Worm (Caenorhabditis elegans) whole organism, late embryonic: ENCODE measurements around the gene H04D03.4.

Experiments used
- F13H6.1 ChIP-seq: sonication (generic microtip); optimal IDR thresholded peaks from 2 replicates; lab custom pipeline; 2016; ENCODE audit warnings: missing genetic modification characterization, missing compliant biosample characterization
- Y22D7AL.16 ChIP-seq: sonication (generic microtip); optimal IDR thresholded peaks from 2 replicates; lab custom pipeline; 2016; ENCODE audit warnings: missing genetic modification characterization, missing compliant biosample characterization
- ahr-1 ChIP-seq: sonication (generic microtip); optimal IDR thresholded peaks from 2 replicates; lab custom pipeline; 2016; ENCODE audit warnings: missing genetic modification characterization, missing compliant biosample characterization
- ama-1 ChIP-seq: fragments of 150-350 bp; optimal IDR thresholded peaks from 2 replicates; lab custom pipeline; 2014
- ceh-14 ChIP-seq: sonication (generic microtip); optimal IDR thresholded peaks from 2 replicates; lab custom pipeline; 2016; ENCODE audit warnings: missing genotype, missing genetic modification characterization, missing compliant biosample characterization
- ceh-2 ChIP-seq: sonication (generic microtip); optimal IDR thresholded peaks from 2 replicates; lab custom pipeline; 2016; ENCODE audit warnings: missing genotype, missing genetic modification characterization, missing compliant biosample characterization
- ceh-22 ChIP-seq: sonication (generic microtip); optimal IDR thresholded peaks from 2 replicates; lab custom pipeline; 2017; ENCODE audit warnings: missing biosample characterization, missing genetic modification characterization
- ceh-48 ChIP-seq: sonication (generic microtip); optimal IDR thresholded peaks from 2 replicates; lab custom pipeline; 2016; ENCODE audit warnings: missing genetic modification characterization, inconsistent platforms, missing compliant biosample characterization
- ceh-6 ChIP-seq: fragments of 200-800 bp; sonication (Bioruptor generic); optimal IDR thresholded peaks from 2 replicates; lab custom pipeline; 2018; ENCODE audit warnings: mild to moderate bottlenecking, missing genetic modification characterization, missing compliant biosample characterization
- ceh-9 ChIP-seq: sonication (generic microtip); optimal IDR thresholded peaks from 2 replicates; lab custom pipeline; 2016; ENCODE audit warnings: mild to moderate bottlenecking, missing genetic modification characterization, inconsistent platforms, missing compliant biosample characterization
- dve-1 ChIP-seq: sonication (generic microtip); optimal IDR thresholded peaks from 2 replicates; lab custom pipeline; 2017; ENCODE audit warnings: antibody characterized with exemption, mild to moderate bottlenecking, missing genetic modification characterization, missing compliant biosample characterization
- ets-4 ChIP-seq: sonication (generic microtip); optimal IDR thresholded peaks from 2 replicates; lab custom pipeline; 2016; ENCODE audit warnings: missing genetic modification characterization, missing compliant biosample characterization
- fkh-6 ChIP-seq: sonication (generic microtip); optimal IDR thresholded peaks from 2 replicates; lab custom pipeline; 2016; ENCODE audit warnings: missing genetic modification characterization, missing compliant biosample characterization
- gmeb-2 ChIP-seq: sonication (generic microtip); optimal IDR thresholded peaks from 2 replicates; lab custom pipeline; 2016; ENCODE audit warnings: missing genetic modification characterization, inconsistent platforms, missing compliant biosample characterization
- hlh-13 ChIP-seq: fragments of 200-800 bp; sonication (Bioruptor generic); optimal IDR thresholded peaks from 2 replicates; lab custom pipeline; 2018; ENCODE audit warnings: mild to moderate bottlenecking, missing genetic modification characterization, missing compliant biosample characterization
- hlh-30 ChIP-seq: sonication (generic microtip); optimal IDR thresholded peaks from 2 replicates; lab custom pipeline; 2017; ENCODE audit warnings: antibody characterized with exemption, missing genetic modification characterization, missing compliant biosample characterization; ENCODE audit not compliant: insufficient read depth
- hlh-8 ChIP-seq: sonication (generic microtip); optimal IDR thresholded peaks from 2 replicates; lab custom pipeline; 2016; ENCODE audit warnings: missing genotype, missing genetic modification characterization, missing compliant biosample characterization
- lin-11 ChIP-seq: fragments of 200-800 bp; sonication (Bioruptor generic); optimal IDR thresholded peaks from 2 replicates; lab custom pipeline; 2018; ENCODE audit warnings: mild to moderate bottlenecking, missing genetic modification characterization, missing compliant biosample characterization
- madf-2 ChIP-seq: sonication (generic microtip); optimal IDR thresholded peaks from 2 replicates; lab custom pipeline; 2017; ENCODE audit warnings: missing genetic modification characterization, missing compliant biosample characterization
- mec-3 ChIP-seq: sonication (generic microtip); optimal IDR thresholded peaks from 2 replicates; lab custom pipeline; 2016; ENCODE audit warnings: borderline replicate concordance, missing genetic modification characterization, missing compliant biosample characterization
- nhr-11 ChIP-seq: fragments of 150-350 bp; optimal IDR thresholded peaks from 2 replicates; lab custom pipeline; 2014; ENCODE audit warnings: missing biosample characterization, missing genetic modification characterization
- npax-4 ChIP-seq: sonication (generic microtip); optimal IDR thresholded peaks from 2 replicates; lab custom pipeline; 2016; ENCODE audit warnings: missing genetic modification characterization, missing compliant biosample characterization
- pag-3 ChIP-seq: sonication (generic microtip); optimal IDR thresholded peaks from 2 replicates; lab custom pipeline; 2016; ENCODE audit warnings: missing compliant biosample characterization, missing genetic modification characterization, borderline replicate concordance
- pha-4 ChIP-seq: fragments of 150-350 bp; optimal IDR thresholded peaks from 2 replicates; lab custom pipeline; 2018; ENCODE audit warnings: missing biosample characterization, missing genetic modification reagents, missing genetic modification characterization
- sox-2 ChIP-seq: fragments of 200-800 bp; sonication (Bioruptor generic); IDR thresholded peaks from 2 replicates; pipeline ENCODE4 v1.3.6; 2022; ENCODE audit warnings: missing genetic modification reagents, missing genetic modification characterization, missing compliant biosample characterization
- tbx-2 ChIP-seq: sonication (generic microtip); optimal IDR thresholded peaks from 2 replicates; lab custom pipeline; 2016; ENCODE audit warnings: missing genetic modification characterization, missing compliant biosample characterization
- tbx-7 ChIP-seq: sonication (generic microtip); optimal IDR thresholded peaks from 2 replicates; lab custom pipeline; 2016; ENCODE audit warnings: missing genotype, missing genetic modification characterization, missing compliant biosample characterization
- ttx-3 ChIP-seq: sonication (generic microtip); optimal IDR thresholded peaks from 2 replicates; lab custom pipeline; 2016; ENCODE audit warnings: missing genetic modification reagents, missing genetic modification characterization, missing compliant biosample characterization
- unc-42 ChIP-seq: sonication (generic microtip); optimal IDR thresholded peaks from 2 replicates; lab custom pipeline; 2016; ENCODE audit warnings: missing genotype, missing genetic modification characterization, missing compliant biosample characterization
- ztf-16 ChIP-seq: sonication (generic microtip); optimal IDR thresholded peaks from 2 replicates; lab custom pipeline; 2017; ENCODE audit warnings: missing genetic modification characterization, missing compliant biosample characterization

H04D03.4 gene

DNA sequence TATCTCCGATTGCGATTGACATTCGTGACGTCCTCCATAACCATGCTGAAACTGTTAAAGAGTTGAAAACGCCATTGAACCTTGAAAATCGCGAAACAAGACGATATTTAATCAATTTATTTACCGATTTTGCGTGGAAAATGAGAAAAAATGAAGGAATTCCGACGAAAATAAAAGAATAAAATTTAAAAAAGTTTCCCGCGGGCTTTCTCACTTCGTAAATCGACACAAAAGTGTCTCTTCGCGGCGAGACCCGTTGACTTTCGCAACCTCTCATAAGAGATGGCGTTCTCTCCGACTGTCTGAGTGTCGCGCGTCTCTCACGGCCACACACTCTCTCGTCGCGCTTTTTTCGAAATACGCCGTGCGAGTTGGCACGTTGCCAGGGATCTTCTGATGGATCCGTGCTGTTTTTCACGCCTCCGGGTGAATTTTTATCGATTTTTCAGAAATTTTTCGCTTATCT is 43.7 kb downstream of the H04D03.4 start, which contains the start of gene hat-1 (continued):
- TF ChIP-seq hlh-8 (tag; lab: Kevin White, UChicago) (no peak), mec-3 (tag; lab: Kevin White, UChicago) (no peak), pha-4 (no peak), ets-4 (tag; lab: Kevin White, UChicago) (peak; percentile 8), Y22D7AL.16 (peak; percentile 36), pag-3 (no peak), ahr-1 (tag; lab: Kevin White, UChicago) (no peak), F13H6.1 (no peak), ceh-14 (tag; lab: Kevin White, UChicago) (no peak), hlh-13 (GFP tag; lab: Kevin White, UChicago) (no peak), lin-11 (tag; lab: Kevin White, UChicago) (no peak), tbx-2 (tag; lab: Kevin White, UChicago) (peak; percentile 57), sox-2 (GFP tag; lab: Robert Waterston, UW) (no peak), npax-4 (no peak), ztf-16 (no peak)

DNA sequence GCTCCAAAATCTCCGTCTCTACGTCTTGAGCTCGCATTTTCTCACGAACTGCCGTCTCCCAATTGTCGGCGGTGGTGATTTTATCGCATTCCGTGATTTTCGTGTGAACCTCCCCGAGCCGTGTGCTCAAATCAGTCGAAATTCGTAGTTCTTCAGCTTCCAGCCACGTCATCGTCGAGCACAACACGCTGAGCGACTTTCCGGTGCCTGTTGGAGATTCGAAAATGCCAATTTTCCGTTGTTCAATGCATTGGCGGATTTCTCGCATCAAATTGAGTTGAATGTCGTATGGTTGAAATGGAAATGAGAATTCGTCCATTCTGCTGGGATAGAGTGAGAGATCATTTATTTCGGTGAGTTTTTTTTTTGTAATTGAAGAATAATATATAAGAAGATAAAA is 46.0 kb downstream of the H04D03.4 start, which contains the start of the genes M03C11.3 and chl-1:
M03C11.3 (plus strand) TSS at position 153 of the 400 bp plus-strand sequence.
chl-1 (minus strand) TSS at position 323 of the 400 bp plus-strand sequence.
- no peak for TF ChIP-seq ceh-22 (tag; lab: Kevin White, UChicago)
- no peak for TF ChIP-seq ceh-2
- no peak for TF ChIP-seq ceh-48 (tag; lab: Kevin White, UChicago)
- no peak for TF ChIP-seq unc-42 (tag; lab: Kevin White, UChicago)
- TF ChIP-seq ceh-9 (tag; lab: Kevin White, UChicago): no peak
- no peak for TF ChIP-seq gmeb-2
- TF ChIP-seq ceh-6 (GFP tag; lab: Kevin White, UChicago): no peak
- no peak for TF ChIP-seq hlh-30 (tag; lab: Kevin White, UChicago)
- no peak for TF ChIP-seq tbx-7 (tag; lab: Kevin White, UChicago)
- TF ChIP-seq fkh-6: no peak
- TF ChIP-seq, all 69 proteins: peak for 0

DNA sequence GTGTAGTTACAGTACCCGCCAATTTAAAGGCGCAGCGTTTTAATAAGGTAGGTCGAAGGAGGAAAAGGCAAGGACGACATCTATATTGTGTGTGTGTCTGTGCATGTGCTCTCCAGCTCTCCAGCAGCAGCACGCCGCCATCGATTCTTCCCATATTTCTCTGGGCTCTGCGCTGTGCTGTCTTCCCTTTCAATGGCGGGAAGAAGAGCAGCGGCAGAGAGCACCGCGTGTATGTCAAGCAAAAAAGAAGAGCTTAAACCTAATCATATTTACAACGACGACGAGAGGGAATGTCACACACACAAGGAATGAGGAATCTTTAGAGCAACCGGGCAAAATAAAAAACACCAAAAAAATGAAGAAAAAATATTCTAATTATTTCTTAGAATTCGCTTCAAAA is 52.0 kb downstream of the H04D03.4 start:
- TF ChIP-seq mec-3 (tag; lab: Kevin White, UChicago) (no peak), unc-42 (tag; lab: Kevin White, UChicago) (peak; percentile 92), ama-1 (lab: Kevin White, UChicago) (no peak), ceh-48 (tag; lab: Kevin White, UChicago) (peak; percentile 72)
- TF ChIP-seq, all 69 proteins: peak for 2

DNA sequence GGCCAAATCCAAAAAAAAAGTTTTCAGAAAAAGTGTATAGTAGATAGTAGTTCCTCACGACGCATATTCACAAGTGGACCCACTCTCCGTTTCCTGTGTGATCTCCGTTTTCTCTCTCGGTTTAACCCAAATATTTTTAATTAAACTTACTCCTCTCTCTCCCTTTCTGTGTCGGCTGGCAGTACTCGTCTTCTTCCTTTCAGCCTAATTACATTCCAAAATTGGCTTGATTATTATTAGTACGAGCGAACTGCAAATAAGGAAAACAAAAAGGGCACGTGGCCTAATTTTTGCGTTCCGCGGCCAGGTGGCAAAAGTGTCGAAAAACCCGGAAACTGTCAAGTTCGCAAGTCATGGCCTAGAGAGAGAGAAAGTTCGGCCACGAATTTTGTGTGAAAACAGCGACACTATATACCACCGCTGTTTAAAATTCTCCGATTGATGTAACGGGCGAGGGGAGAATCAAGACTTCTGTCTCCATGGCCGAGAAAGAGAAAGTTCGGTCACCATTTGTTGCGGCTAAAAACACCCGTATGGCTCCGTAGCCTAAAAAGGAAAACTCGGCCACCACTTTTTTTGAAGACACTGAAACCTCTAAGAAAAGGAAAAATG is 53.9 kb downstream of the H04D03.4 start:
- no peak for TF ChIP-seq nhr-11
- peak; percentile 35 for TF ChIP-seq unc-42 (tag; lab: Kevin White, UChicago)
- TF ChIP-seq madf-2 (tag; lab: Kevin White, UChicago): no peak
- no peak for TF ChIP-seq ahr-1 (tag; lab: Kevin White, UChicago)
- TF ChIP-seq mec-3 (tag; lab: Kevin White, UChicago): no peak
- TF ChIP-seq ceh-22 (tag; lab: Kevin White, UChicago): no peak
- peak; percentile 9 for TF ChIP-seq ttx-3 (tag; lab: Kevin White, UChicago)
- TF ChIP-seq tbx-2 (tag; lab: Kevin White, UChicago): peak; percentile 31
- no peak for TF ChIP-seq dve-1 (tag; lab: Kevin White, UChicago)
- TF ChIP-seq ceh-48 (tag; lab: Kevin White, UChicago): no peak
- peak; percentile 59 for TF ChIP-seq ceh-14 (tag; lab: Kevin White, UChicago)
- no peak for TF ChIP-seq npax-4
- no peak for TF ChIP-seq ceh-6 (GFP tag; lab: Kevin White, UChicago)
- no peak for TF ChIP-seq ama-1 (lab: Kevin White, UChicago)
